Fruit fly (Drosophila melanogaster): ENCODE results near the gene pyx.

dm6 chr3L:265808-266207 is 42.9 kb upstream of the pyx start, which contains the start of gene CG34263:
- TF ChIP-seq usp (GFP tag; optimal IDR thresholded peaks at IDR 0.05) (no peak), CG8478 (optimal IDR thresholded peaks at IDR 0.05) (no peak), psq (optimal IDR thresholded peaks at IDR 0.05) (no peak), pan (optimal IDR thresholded peaks at IDR 0.05) (no peak)
